Fruit fly (Drosophila melanogaster): Measurements from ENCODE around the gene CG42578.

- TF ChIP-seq Sox102F (GFP tag; optimal IDR thresholded peaks at IDR 0.05) = no peak
- TF ChIP-seq CG6163 (GFP tag; IDR thresholded peaks at IDR 0.05) = no peak
- no peak for TF ChIP-seq CG15336 (GFP tag; IDR thresholded peaks at IDR 0.05)
- no peak for TF ChIP-seq fd85E (GFP tag; optimal IDR thresholded peaks at IDR 0.05)
- TF ChIP-seq topi (GFP tag; optimal IDR thresholded peaks at IDR 0.05) = no peak
- TF ChIP-seq Met (GFP tag; optimal IDR thresholded peaks at IDR 0.05) = peak; percentile 17
- TF ChIP-seq vri (GFP tag; optimal IDR thresholded peaks at IDR 0.05) = no peak
- no peak for TF ChIP-seq CG8119 (GFP tag; IDR thresholded peaks at IDR 0.05)
- no peak for TF ChIP-seq CG6854 (GFP tag; optimal IDR thresholded peaks at IDR 0.05)
- no peak for TF ChIP-seq CG31627 (GFP tag; optimal IDR thresholded peaks at IDR 0.05)
- TF ChIP-seq dac (GFP tag; optimal IDR thresholded peaks at IDR 0.05) = no peak
- TF ChIP-seq fkh (GFP tag; optimal IDR thresholded peaks at IDR 0.05) = no peak
- TF ChIP-seq Ets96B (tag; optimal IDR thresholded peaks at IDR 0.05) = no peak
- peak; percentile 36 for TF ChIP-seq OdsH (GFP tag; optimal IDR thresholded peaks at IDR 0.05)
These were observed 43.8 kb downstream of the CG42578 start for dm6 chrX:20489995-20490393.
